Fruit fly (Drosophila melanogaster) whole organism, wandering third instar larva: ENCODE results near the gene DCTN5-p25.

Experiments
- Abd-B ChIP-seq: fragments of >200 bp; optimal IDR thresholded peaks from 2 replicates; lab custom pipeline; 2017; ENCODE audit warnings: missing biosample characterization, missing genetic modification characterization
- CG32264 ChIP-seq: fragments of 200-800 bp; sonication (Bioruptor generic); optimal IDR thresholded peaks from 2 replicates; lab custom pipeline; 2016; ENCODE audit warnings: missing biosample characterization, missing genetic modification characterization
- CG9705 ChIP-seq: fragments of 200-800 bp; sonication (Bioruptor generic); optimal IDR thresholded peaks from 2 replicates; lab custom pipeline; 2018; ENCODE audit warnings: missing biosample characterization, mild to moderate bottlenecking, missing genetic modification characterization
- Dfd ChIP-seq: fragments of >200 bp; optimal IDR thresholded peaks from 2 replicates; lab custom pipeline; 2017; ENCODE audit warnings: missing biosample characterization, missing genetic modification characterization
- Dif ChIP-seq: fragments of 200-275, 200-300 bp; sonication (Bioruptor generic); optimal IDR thresholded peaks from 2 replicates; lab custom pipeline; 2018; ENCODE audit warnings: missing biosample characterization, missing genetic modification characterization; ENCODE audit not compliant: partially characterized antibody
- GATAd ChIP-seq: sonication (Bioruptor generic); optimal IDR thresholded peaks from 2 replicates; lab custom pipeline; 2016; ENCODE audit warnings: missing biosample characterization, missing genetic modification characterization
- HLH106 ChIP-seq: fragments of 200-800 bp; optimal IDR thresholded peaks from 3 replicates; lab custom pipeline; 2019; ENCODE audit warnings: missing biosample characterization, mild to moderate bottlenecking, missing genetic modification characterization, moderate library complexity
- Hnf4 ChIP-seq: fragments of 200-800 bp; sonication (Bioruptor generic); optimal IDR thresholded peaks from 2 replicates; lab custom pipeline; 2016; ENCODE audit warnings: missing biosample characterization, mild to moderate bottlenecking, missing genetic modification characterization
- Hr78 ChIP-seq: fragments of >200 bp; optimal IDR thresholded peaks from 2 replicates; lab custom pipeline; 2017; ENCODE audit warnings: missing biosample characterization, missing genetic modification characterization
- Hr83 ChIP-seq: fragments of 200-300 bp; sonication (Bioruptor generic); optimal IDR thresholded peaks from 2 replicates; lab custom pipeline; 2016; ENCODE audit warnings: missing biosample characterization, mild to moderate bottlenecking, missing genetic modification characterization, moderate library complexity; ENCODE audit not compliant: poor library complexity, severe bottlenecking
- Jra ChIP-seq: sonication (Bioruptor generic); optimal IDR thresholded peaks from 2 replicates; lab custom pipeline; 2016; ENCODE audit warnings: missing biosample characterization, missing genetic modification characterization
- Mio ChIP-seq: sonication (Bioruptor generic); optimal IDR thresholded peaks from 2 replicates; lab custom pipeline; 2016; ENCODE audit warnings: missing biosample characterization, missing genetic modification characterization
- Myc ChIP-seq: fragments of >200 bp; optimal IDR thresholded peaks from 2 replicates; lab custom pipeline; 2017
- N ChIP-seq: fragments of >200 bp; optimal IDR thresholded peaks from 2 replicates; lab custom pipeline; 2018; ENCODE audit warnings: missing biosample characterization, missing external identifiers, missing genetic modification characterization
- OdsH ChIP-seq: fragments of 200-800 bp; sonication (Bioruptor generic); optimal IDR thresholded peaks from 2 replicates; lab custom pipeline; 2016; ENCODE audit warnings: missing biosample characterization, mild to moderate bottlenecking, missing genetic modification characterization
- Rel ChIP-seq, 2 experiments: fragments of 200-800 bp; sonication (Bioruptor generic) in 1 of 2; optimal IDR thresholded peaks; 2 replicates in 1 of 2; 3 replicates in 1 of 2; lab custom pipeline; 2016 to 2019; ENCODE audit warnings: mild to moderate bottlenecking in 2 of 2, missing biosample characterization in 2 of 2, missing genetic modification characterization in 2 of 2, moderate library complexity in 1 of 2
- Sp1 ChIP-seq: fragments of 200-800 bp; sonication (Bioruptor generic); optimal IDR thresholded peaks from 3 replicates; lab custom pipeline; 2019; ENCODE audit warnings: missing biosample characterization, mild to moderate bottlenecking, missing genetic modification characterization, moderate library complexity
- Vsx2 ChIP-seq: fragments of 200-300, 225-300 bp; sonication (Bioruptor generic); optimal IDR thresholded peaks from 2 replicates; lab custom pipeline; 2018; ENCODE audit warnings: missing biosample characterization, missing genetic modification characterization; ENCODE audit not compliant: partially characterized antibody
- br ChIP-seq: fragments of 200-800 bp; sonication (Bioruptor generic); optimal IDR thresholded peaks from 2 replicates; lab custom pipeline; 2016; ENCODE audit warnings: missing biosample characterization, missing genetic modification characterization
- brk ChIP-seq: fragments of 200-800 bp; sonication (Bioruptor generic); optimal IDR thresholded peaks from 2 replicates; lab custom pipeline; 2016; ENCODE audit warnings: missing biosample characterization, mild to moderate bottlenecking, missing genetic modification characterization
- dl ChIP-seq, 2 experiments: fragments of 175-275, 200-275 bp in 1 of 2; fragments of 200-275 bp in 1 of 2; sonication (Bioruptor generic); optimal IDR thresholded peaks; lab custom pipeline; 2018; ENCODE audit warnings: mild to moderate bottlenecking in 2 of 2, missing biosample characterization in 2 of 2, missing genetic modification characterization in 2 of 2, moderate library complexity in 2 of 2; ENCODE audit not compliant: partially characterized antibody in 2 of 2, insufficient read depth in 1 of 2
- dmrt93B ChIP-seq: fragments of 200-800 bp; sonication (Bioruptor generic); optimal IDR thresholded peaks from 2 replicates; lab custom pipeline; 2018; ENCODE audit warnings: missing biosample characterization, mild to moderate bottlenecking, missing genetic modification characterization
- dsf ChIP-seq: sonication (Bioruptor generic); optimal IDR thresholded peaks from 2 replicates; lab custom pipeline; 2016; ENCODE audit warnings: missing biosample characterization, missing genetic modification characterization, borderline replicate concordance
- ey ChIP-seq: fragments of 200-800 bp; sonication (Bioruptor generic); optimal IDR thresholded peaks from 2 replicates; lab custom pipeline; 2016; ENCODE audit warnings: missing biosample characterization, missing genetic modification characterization
- foxo ChIP-seq, 2 experiments: fragments of 200-800 bp; sonication (Bioruptor generic); optimal IDR thresholded peaks; 2 replicates in 1 of 2; 3 replicates in 1 of 2; lab custom pipeline; 2016 to 2017; ENCODE audit warnings: missing biosample characterization in 2 of 2, missing genetic modification characterization in 2 of 2
- fru ChIP-seq: fragments of 200-800 bp; sonication (Bioruptor generic); optimal IDR thresholded peaks from 3 replicates; lab custom pipeline; 2016; ENCODE audit warnings: missing biosample characterization, mild to moderate bottlenecking, missing genetic modification characterization
- h ChIP-seq: fragments of 200-800 bp; sonication (Bioruptor generic); optimal IDR thresholded peaks from 3 replicates; lab custom pipeline; 2016; ENCODE audit warnings: missing biosample characterization, mild to moderate bottlenecking, missing genetic modification characterization
- jim ChIP-seq: fragments of 175-275, 200-325 bp; sonication (Bioruptor generic); optimal IDR thresholded peaks from 2 replicates; lab custom pipeline; 2016; ENCODE audit warnings: missing biosample characterization, mild to moderate bottlenecking, missing genetic modification characterization
- lola ChIP-seq: fragments of >200 bp; optimal IDR thresholded peaks from 2 replicates; lab custom pipeline; 2017; ENCODE audit warnings: missing biosample characterization, missing genetic modification characterization
- pan ChIP-seq: fragments of >200 bp; optimal IDR thresholded peaks from 2 replicates; lab custom pipeline; 2017
- psq ChIP-seq: fragments of 200-800 bp; sonication (Bioruptor generic); optimal IDR thresholded peaks from 3 replicates; lab custom pipeline; 2017; ENCODE audit warnings: missing biosample characterization, mild to moderate bottlenecking, missing genetic modification characterization, moderate library complexity
- rgr ChIP-seq: fragments of 200-800 bp; sonication (Bioruptor generic); optimal IDR thresholded peaks from 3 replicates; lab custom pipeline; 2016; ENCODE audit warnings: missing biosample characterization, mild to moderate bottlenecking, missing genetic modification characterization
- sage ChIP-seq: fragments of 200-800 bp; sonication (Bioruptor generic); optimal IDR thresholded peaks from 2 replicates; lab custom pipeline; 2016; ENCODE audit warnings: missing biosample characterization, mild to moderate bottlenecking, missing genetic modification characterization
- sv ChIP-seq: fragments of 200-800 bp; sonication (Bioruptor generic); optimal IDR thresholded peaks from 3 replicates; lab custom pipeline; 2016; ENCODE audit warnings: missing biosample characterization, missing genetic modification characterization
- usp ChIP-seq: fragments of >200 bp; optimal IDR thresholded peaks from 2 replicates; lab custom pipeline; 2017; ENCODE audit warnings: missing biosample characterization, missing genetic modification characterization
- woc ChIP-seq: sonication (Bioruptor generic); optimal IDR thresholded peaks from 2 replicates; lab custom pipeline; 2016; ENCODE audit warnings: missing biosample characterization, mild to moderate bottlenecking, missing genetic modification characterization

DCTN5-p25 gene

DNA sequence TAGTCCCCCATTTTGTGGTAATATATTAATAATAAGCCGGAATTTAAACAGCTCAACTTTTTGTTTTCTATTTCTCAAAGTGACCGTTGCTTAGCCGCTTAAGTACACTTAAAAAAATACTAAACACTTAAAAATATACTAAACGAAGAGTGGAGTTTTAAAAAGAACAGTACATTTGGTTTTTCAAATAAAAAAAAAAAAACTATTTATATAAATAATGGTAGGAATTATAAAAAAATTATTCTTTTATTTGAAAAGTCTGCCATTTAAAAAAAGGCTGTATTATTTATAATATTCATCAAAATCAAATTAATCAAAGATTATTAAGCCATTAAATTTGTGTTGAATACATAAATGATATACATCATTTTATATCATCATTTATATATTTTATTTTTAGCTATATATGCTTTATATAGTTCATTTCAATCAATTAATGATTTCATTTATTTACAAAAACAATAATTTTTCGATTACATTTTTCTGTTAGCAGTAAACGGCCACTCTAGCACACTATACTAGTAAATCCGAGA lies 1.9 kb downstream of the DCTN5-p25 start, which contains the start of the genes Ankrd49 and NC2beta:
Gene Ankrd49, minus strand, starts transcription at position 101 of the 533 bp plus-strand sequence.
Gene NC2beta, plus strand, starts transcription at position 483 of the 533 bp plus-strand sequence.
- no peak for TF ChIP-seq jim
- TF ChIP-seq Dif (GFP tag; lab: Kevin White, UChicago) = no peak
- no peak for TF ChIP-seq dsf (GFP tag; lab: Kevin White, UChicago)
- no peak for TF ChIP-seq Vsx2 (GFP tag; lab: Kevin White, UChicago)
- no peak for TF ChIP-seq CG32264 (GFP tag; lab: Kevin White, UChicago)
- no peak for TF ChIP-seq usp
- TF ChIP-seq Abd-B (GFP tag; lab: Kevin White, UChicago) = no peak
- TF ChIP-seq Rel (GFP tag; optimal IDR thresholded peaks at IDR 0.05; lab: Kevin White, UChicago) = no peak
- no peak for TF ChIP-seq Rel (tag; optimal IDR thresholded peaks at IDR 0.05; lab: Kevin White, UChicago)
- no peak for TF ChIP-seq br (GFP tag; lab: Kevin White, UChicago)
- TF ChIP-seq dl (GFP tag; optimal IDR thresholded peaks at IDR 0.05; lab: Kevin White, UChicago; ENCODE audit: insufficient read depth in 1 of 2, partially characterized antibody in 2 of 2) = no peak
- TF ChIP-seq woc (GFP tag; lab: Kevin White, UChicago) = no peak
- TF ChIP-seq brk (GFP tag; lab: Kevin White, UChicago) = no peak
- no peak for TF ChIP-seq sv
- no peak for TF ChIP-seq HLH106 (tag; lab: Kevin White, UChicago)
- no peak for TF ChIP-seq foxo (GFP tag; optimal IDR thresholded peaks at IDR 0.05; lab: Kevin White, UChicago)
- no peak for TF ChIP-seq dmrt93B (GFP tag; lab: Kevin White, UChicago)
- no peak for TF ChIP-seq sage (GFP tag; lab: Kevin White, UChicago)
- TF ChIP-seq OdsH = no peak

DNA sequence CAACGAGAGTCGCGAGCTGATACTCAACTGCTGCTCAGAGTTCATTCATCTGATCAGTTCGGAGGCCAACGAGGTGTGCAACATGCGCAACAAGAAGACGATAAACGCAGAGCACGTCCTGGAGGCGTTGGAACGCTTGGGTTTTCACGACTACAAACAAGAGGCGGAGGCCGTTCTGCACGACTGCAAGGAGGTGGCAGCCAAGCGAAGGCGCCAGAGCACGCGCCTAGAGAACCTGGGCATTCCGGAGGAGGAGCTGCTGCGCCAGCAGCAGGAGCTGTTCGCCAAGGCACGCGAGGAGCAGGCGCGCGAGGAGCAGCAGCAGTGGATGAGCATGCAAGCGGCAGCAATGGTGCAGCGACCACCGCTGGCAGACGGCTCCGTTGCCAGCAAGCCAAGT lies 2.5 kb downstream of the DCTN5-p25 start:
- no peak for TF ChIP-seq N (GFP tag; lab: Kevin White, UChicago)
- TF ChIP-seq Sp1 (GFP tag; lab: Kevin White, UChicago) = no peak
- TF ChIP-seq fru (GFP tag; lab: Kevin White, UChicago) = no peak
- TF ChIP-seq dl (GFP tag; optimal IDR thresholded peaks at IDR 0.05; lab: Kevin White, UChicago; ENCODE audit: insufficient read depth in 1 of 2, partially characterized antibody in 2 of 2) = no peak
- TF ChIP-seq HLH106 (tag; lab: Kevin White, UChicago) = no peak
- TF ChIP-seq Rel (GFP tag; optimal IDR thresholded peaks at IDR 0.05; lab: Kevin White, UChicago) = no peak
- no peak for TF ChIP-seq Rel (tag; optimal IDR thresholded peaks at IDR 0.05; lab: Kevin White, UChicago)
- no peak for TF ChIP-seq CG32264 (GFP tag; lab: Kevin White, UChicago)
- no peak for TF ChIP-seq h
- TF ChIP-seq woc (GFP tag; lab: Kevin White, UChicago) = no peak
- no peak for TF ChIP-seq br (GFP tag; lab: Kevin White, UChicago)
- no peak for TF ChIP-seq ey (GFP tag; lab: Kevin White, UChicago)
- no peak for TF ChIP-seq usp
- no peak for TF ChIP-seq Hr78 (GFP tag; lab: Kevin White, UChicago)
- no peak for TF ChIP-seq GATAd
- TF ChIP-seq, all 38 proteins: peak for 0

- TF ChIP-seq dsf (GFP tag; lab: Kevin White, UChicago) (peak; percentile 57), brk (GFP tag; lab: Kevin White, UChicago) (no peak), foxo (GFP tag; optimal IDR thresholded peaks at IDR 0.05; lab: Kevin White, UChicago) (peak in 1 of 2 experiments; percentile 87), HLH106 (tag; lab: Kevin White, UChicago) (peak; percentile 83), br (GFP tag; lab: Kevin White, UChicago) (peak; percentile 65), Hr83 (peak; percentile 43), CG9705 (GFP tag; lab: Kevin White, UChicago) (peak; percentile 61), dl (GFP tag; optimal IDR thresholded peaks at IDR 0.05; lab: Kevin White, UChicago; ENCODE audit: insufficient read depth in 1 of 2, partially characterized antibody in 2 of 2) (no peak), rgr (GFP tag; lab: Kevin White, UChicago) (peak; percentile 89), Jra (GFP tag; lab: Kevin White, UChicago) (peak; percentile 57), Mio (GFP tag; lab: Kevin White, UChicago) (no peak), Dif (GFP tag; lab: Kevin White, UChicago) (no peak), psq (peak; percentile 72), usp (no peak), N (GFP tag; lab: Kevin White, UChicago) (no peak), ey (GFP tag; lab: Kevin White, UChicago) (peak; percentile 74), sage (GFP tag; lab: Kevin White, UChicago) (peak; percentile 49), sv (peak; percentile 82), OdsH (peak; percentile 83), Hnf4 (GFP tag; lab: Kevin White, UChicago) (no peak), Dfd (GFP tag; lab: Kevin White, UChicago) (no peak), Sp1 (GFP tag; lab: Kevin White, UChicago) (peak; percentile 73), Vsx2 (GFP tag; lab: Kevin White, UChicago) (no peak), h (peak; percentile 87), GATAd (peak; percentile 56), jim (no peak), fru (GFP tag; lab: Kevin White, UChicago) (peak; percentile 77), Rel (GFP tag; optimal IDR thresholded peaks at IDR 0.05; lab: Kevin White, UChicago) (no peak), Rel (tag; optimal IDR thresholded peaks at IDR 0.05; lab: Kevin White, UChicago) (peak; percentile 22), Myc (lab: Kevin White, UChicago) (no peak), lola (GFP tag; lab: Kevin White, UChicago) (no peak), woc (GFP tag; lab: Kevin White, UChicago) (peak; percentile 66), pan (lab: Kevin White, UChicago) (no peak)
Observed at dm6 chr2L:15009703-15010102, 4.2 kb downstream of the DCTN5-p25 start, which contains the start of the genes THG and Rnmt. TSS of gene THG (minus strand) at chr2L:15009724. TSS of gene Rnmt (plus strand) at chr2L:15009939.
